Worm (Caenorhabditis elegans) whole organism, early embryonic: Measurements from ENCODE around the gene kin-9.

Source experiments
- B0310.2 ChIP-seq: sonication (generic microtip); optimal IDR thresholded peaks from 2 replicates; lab custom pipeline; 2016; ENCODE audit warnings: mild to moderate bottlenecking, missing genetic modification characterization, missing compliant biosample characterization
- F13C5.2 ChIP-seq: sonication (generic microtip); optimal IDR thresholded peaks from 2 replicates; lab custom pipeline; 2017; ENCODE audit warnings: mild to moderate bottlenecking, missing genetic modification characterization, inconsistent platforms, missing compliant biosample characterization
- aly-1 ChIP-seq: sonication (generic microtip); optimal IDR thresholded peaks from 2 replicates; lab custom pipeline; 2016; ENCODE audit warnings: missing genetic modification characterization, missing compliant biosample characterization
- ama-1 ChIP-seq: fragments of 150-350 bp; optimal IDR thresholded peaks from 2 replicates; lab custom pipeline; 2014
- ceh-13 ChIP-seq: fragments of 200-800 bp; sonication (Bioruptor generic); optimal IDR thresholded peaks from 2 replicates; lab custom pipeline; 2018; ENCODE audit warnings: mild to moderate bottlenecking, missing genetic modification characterization, missing compliant biosample characterization
- ceh-36 ChIP-seq: sonication (generic microtip); optimal IDR thresholded peaks from 2 replicates; lab custom pipeline; 2016; ENCODE audit warnings: missing genetic modification characterization, inconsistent platforms, missing compliant biosample characterization
- ets-7 ChIP-seq: sonication (generic microtip); optimal IDR thresholded peaks from 2 replicates; lab custom pipeline; 2016; ENCODE audit warnings: missing genotype, missing genetic modification characterization, missing compliant biosample characterization
- flt-1 ChIP-seq: fragments of 200-800 bp; sonication (Bioruptor generic); IDR thresholded peaks from 2 replicates; pipeline ENCODE4 v1.3.6; 2022; ENCODE audit warnings: missing genetic modification characterization, missing compliant biosample characterization
- hmbx-1 ChIP-seq: sonication (generic microtip); optimal IDR thresholded peaks from 2 replicates; lab custom pipeline; 2016; ENCODE audit warnings: mild to moderate bottlenecking, missing genetic modification characterization, missing compliant biosample characterization
- hmg-4 ChIP-seq: fragments of 200-800 bp; sonication (Bioruptor generic); optimal IDR thresholded peaks from 2 replicates; lab custom pipeline; 2018; ENCODE audit warnings: mild to moderate bottlenecking, missing genetic modification characterization, missing compliant biosample characterization
- hnd-1 ChIP-seq: sonication (generic microtip); optimal IDR thresholded peaks from 2 replicates; lab custom pipeline; 2016; ENCODE audit warnings: missing genetic modification characterization, missing compliant biosample characterization
- pes-1 ChIP-seq: fragments of 200-800 bp; sonication (Bioruptor generic); IDR thresholded peaks from 2 replicates; pipeline ENCODE4 v1.3.6; 2022; ENCODE audit warnings: missing genetic modification reagents, missing genetic modification characterization, missing compliant biosample characterization
- scrt-1 ChIP-seq: fragments of 200-800 bp; sonication (Bioruptor generic); IDR thresholded peaks from 2 replicates; pipeline ENCODE4 v1.3.6; 2022; ENCODE audit warnings: missing genetic modification characterization, missing compliant biosample characterization
- sea-1 ChIP-seq: fragments of 200-800 bp; sonication (Bioruptor generic); conservative IDR thresholded peaks from 2 replicates; pipeline ENCODE4 v1.3.6; 2022; ENCODE audit warnings: missing genetic modification characterization, missing compliant biosample characterization
- tbx-11 ChIP-seq: fragments of 200-800 bp; sonication (Bioruptor generic); IDR thresholded peaks from 2 replicates; pipeline ENCODE4 v1.3.6; 2022; ENCODE audit warnings: missing genetic modification characterization, missing compliant biosample characterization
- tbx-37 ChIP-seq: fragments of 200-800 bp; sonication (Bioruptor generic); conservative IDR thresholded peaks from 2 replicates; pipeline ENCODE4 v1.3.6; 2022; ENCODE audit warnings: missing genetic modification reagents, missing genetic modification characterization, missing compliant biosample characterization
- tra-4 ChIP-seq: sonication (generic microtip); optimal IDR thresholded peaks from 2 replicates; lab custom pipeline; 2017; ENCODE audit warnings: missing genetic modification characterization, missing compliant biosample characterization

Gene kin-9

DNA sequence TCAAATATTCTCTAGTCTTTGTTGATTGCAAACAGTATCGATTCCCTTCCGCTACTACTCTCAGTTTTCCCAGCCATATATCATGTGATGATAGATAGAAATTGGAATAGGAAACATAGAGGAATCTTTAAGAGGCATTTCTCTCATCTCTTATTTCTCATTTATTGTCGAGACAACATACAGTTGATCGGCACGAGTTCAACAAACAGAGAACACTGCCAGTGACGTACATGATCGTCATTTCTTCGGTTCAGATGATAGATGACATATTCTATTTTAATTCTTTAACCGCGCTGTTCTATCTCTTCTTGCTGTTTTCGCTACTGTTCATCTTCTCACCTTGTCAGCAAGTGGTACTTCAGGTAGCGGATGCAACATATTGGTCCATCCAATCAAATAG is 42.7 kb downstream of the kin-9 start:
- TF ChIP-seq ceh-36 (tag; lab: Kevin White, UChicago) = no peak
- no peak for TF ChIP-seq pes-1
- no peak for TF ChIP-seq B0310.2 (tag; lab: Kevin White, UChicago)
- TF ChIP-seq F13C5.2 (tag; lab: Kevin White, UChicago) = no peak
- TF ChIP-seq aly-1 (tag; lab: Kevin White, UChicago) = no peak
- no peak for TF ChIP-seq scrt-1 (GFP tag; lab: Robert Waterston, UW)
- no peak for TF ChIP-seq hmbx-1 (tag; lab: Kevin White, UChicago)

DNA sequence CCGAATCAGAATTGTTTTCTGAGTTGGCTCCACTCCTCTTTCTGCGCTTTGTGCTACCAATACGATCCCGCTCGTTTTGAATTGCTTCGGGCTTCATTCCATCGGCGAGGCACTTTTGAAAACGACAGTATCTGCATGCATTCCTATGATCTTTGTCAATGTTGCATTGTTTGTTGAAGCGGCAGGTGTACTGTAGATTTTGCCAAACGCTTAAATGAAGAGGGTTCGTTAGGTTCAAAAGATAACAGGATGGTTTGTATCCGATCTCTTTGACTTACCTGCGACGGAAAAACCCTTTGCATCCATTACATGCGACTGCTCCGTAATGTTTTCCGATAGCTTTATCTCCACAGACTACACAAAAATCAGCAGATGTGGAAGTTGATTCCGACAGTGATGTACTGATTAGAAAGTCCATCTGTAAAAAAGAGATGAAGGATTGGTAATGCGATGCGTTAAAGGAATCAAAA is 43.3 kb downstream of the kin-9 start, which contains the start of gene nhr-14:
nhr-14 (minus strand) TSS at position 420 of the 470 bp plus-strand sequence.
- no peak for TF ChIP-seq ceh-36 (tag; lab: Kevin White, UChicago)
- TF ChIP-seq flt-1 (GFP tag; lab: Robert Waterston, UW) = no peak
- no peak for TF ChIP-seq pes-1
- no peak for TF ChIP-seq aly-1 (tag; lab: Kevin White, UChicago)
- TF ChIP-seq tra-4 (tag; lab: Kevin White, UChicago) = no peak
- TF ChIP-seq F13C5.2 (tag; lab: Kevin White, UChicago) = no peak
- no peak for TF ChIP-seq sea-1 (GFP tag; lab: Robert Waterston, UW)
- no peak for TF ChIP-seq hmg-4 (GFP tag; lab: Kevin White, UChicago)
- TF ChIP-seq tbx-37 (GFP tag; lab: Robert Waterston, UW) = no peak
- TF ChIP-seq hmbx-1 (tag; lab: Kevin White, UChicago) = no peak
- no peak for TF ChIP-seq scrt-1 (GFP tag; lab: Robert Waterston, UW)
- no peak for TF ChIP-seq ama-1
- no peak for TF ChIP-seq tbx-11 (GFP tag; lab: Robert Waterston, UW)
- no peak for TF ChIP-seq B0310.2 (tag; lab: Kevin White, UChicago)
- no peak for TF ChIP-seq ceh-13 (GFP tag; lab: Kevin White, UChicago)
- TF ChIP-seq hnd-1 (tag; lab: Kevin White, UChicago) = no peak

DNA sequence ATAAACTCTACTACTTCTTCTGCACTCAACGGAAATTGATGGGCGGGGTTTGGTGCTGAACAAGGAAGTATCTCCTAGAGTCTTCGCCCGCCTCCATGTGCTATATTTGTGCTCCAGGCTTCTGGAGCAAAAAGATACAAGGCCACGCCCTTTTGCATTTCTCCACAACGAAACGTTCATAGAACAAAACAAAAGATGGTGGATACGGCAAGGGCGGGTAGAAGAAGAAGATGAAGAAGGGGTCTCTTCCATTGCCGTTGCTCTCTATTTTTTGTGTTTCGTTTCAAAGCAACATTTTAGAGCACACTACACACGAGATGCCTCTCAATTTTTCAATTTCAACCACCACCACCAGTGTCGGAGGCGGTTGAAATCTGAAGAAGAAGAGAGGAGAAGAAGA is 43.8 kb downstream of the kin-9 start:
- no peak for TF ChIP-seq tbx-37 (GFP tag; lab: Robert Waterston, UW)
- no peak for TF ChIP-seq ceh-36 (tag; lab: Kevin White, UChicago)
- TF ChIP-seq B0310.2 (tag; lab: Kevin White, UChicago) = no peak
- no peak for TF ChIP-seq F13C5.2 (tag; lab: Kevin White, UChicago)
- TF ChIP-seq ama-1 = no peak
- TF ChIP-seq pes-1 = no peak
- no peak for TF ChIP-seq tbx-11 (GFP tag; lab: Robert Waterston, UW)
- no peak for TF ChIP-seq scrt-1 (GFP tag; lab: Robert Waterston, UW)
- TF ChIP-seq hnd-1 (tag; lab: Kevin White, UChicago) = no peak
- TF ChIP-seq ets-7 (tag; lab: Kevin White, UChicago) = no peak
- no peak for TF ChIP-seq hmbx-1 (tag; lab: Kevin White, UChicago)

DNA sequence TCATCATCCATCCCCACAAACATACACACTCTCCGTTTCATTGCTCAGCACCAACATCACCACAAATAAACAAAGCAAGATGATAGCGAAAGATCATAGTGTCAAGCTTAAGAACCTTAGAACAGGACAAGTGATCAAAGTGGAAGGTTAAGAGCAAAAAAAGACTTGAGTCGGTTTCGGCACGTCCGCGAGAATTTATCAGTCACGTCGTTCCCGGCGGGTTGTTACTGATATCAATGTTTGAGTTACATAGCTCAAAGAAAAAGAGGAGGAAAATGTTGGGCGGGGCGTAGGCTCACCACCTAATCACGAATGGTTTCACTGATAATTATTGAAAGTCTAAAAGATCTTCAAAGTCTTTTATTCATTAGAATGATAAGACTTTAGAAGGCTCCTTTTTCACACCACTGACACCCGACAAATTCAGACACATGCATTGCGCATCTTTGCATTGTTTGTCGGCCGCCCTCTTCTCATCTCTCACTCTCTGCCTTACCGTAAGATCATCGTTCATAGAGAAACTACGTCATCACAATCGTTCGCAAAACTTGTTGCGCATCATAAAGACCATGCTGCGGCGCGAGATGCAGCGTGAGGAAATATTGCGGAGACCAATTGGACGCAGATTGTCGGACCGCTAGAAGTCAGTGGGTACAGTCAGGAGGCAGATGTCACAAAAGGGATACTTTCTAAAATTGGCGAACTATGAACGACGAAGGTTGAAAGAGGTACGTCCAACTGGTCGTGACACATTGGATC is 44.8 kb downstream of the kin-9 start:
- TF ChIP-seq tbx-11 (GFP tag; lab: Robert Waterston, UW) (no peak), tbx-37 (GFP tag; lab: Robert Waterston, UW) (no peak), aly-1 (tag; lab: Kevin White, UChicago) (no peak), hnd-1 (tag; lab: Kevin White, UChicago) (no peak), ceh-13 (GFP tag; lab: Kevin White, UChicago) (no peak), ama-1 (no peak), hmg-4 (GFP tag; lab: Kevin White, UChicago) (no peak), flt-1 (GFP tag; lab: Robert Waterston, UW) (no peak), ets-7 (tag; lab: Kevin White, UChicago) (no peak), tra-4 (tag; lab: Kevin White, UChicago) (no peak), sea-1 (GFP tag; lab: Robert Waterston, UW) (no peak), hmbx-1 (tag; lab: Kevin White, UChicago) (no peak), scrt-1 (GFP tag; lab: Robert Waterston, UW) (no peak), ceh-36 (tag; lab: Kevin White, UChicago) (no peak), pes-1 (no peak), B0310.2 (tag; lab: Kevin White, UChicago) (no peak)

DNA sequence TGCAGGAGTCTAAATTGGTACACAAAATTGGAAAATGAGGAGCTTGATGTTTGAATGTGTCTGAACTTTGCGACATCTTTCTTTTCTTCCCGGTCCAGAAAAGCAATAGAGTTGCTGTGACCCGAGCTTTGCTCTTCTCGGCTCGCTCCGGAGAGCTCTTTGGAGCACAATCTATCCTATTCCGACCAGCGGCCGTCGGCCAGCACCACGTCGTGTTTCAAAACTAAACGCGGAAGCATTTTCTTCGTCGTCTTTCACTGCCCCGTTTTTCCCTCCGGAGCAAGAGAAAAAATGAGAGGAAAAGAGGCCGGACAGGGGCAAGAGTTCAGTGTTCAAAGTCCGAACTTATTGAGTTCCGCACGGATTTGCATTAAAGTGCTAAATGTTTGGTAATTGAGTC is 46.6 kb downstream of the kin-9 start:
- TF ChIP-seq hmg-4 (GFP tag; lab: Kevin White, UChicago) (no peak), scrt-1 (GFP tag; lab: Robert Waterston, UW) (no peak), ceh-13 (GFP tag; lab: Kevin White, UChicago) (no peak), flt-1 (GFP tag; lab: Robert Waterston, UW) (no peak), pes-1 (no peak), tbx-37 (GFP tag; lab: Robert Waterston, UW) (no peak)

DNA sequence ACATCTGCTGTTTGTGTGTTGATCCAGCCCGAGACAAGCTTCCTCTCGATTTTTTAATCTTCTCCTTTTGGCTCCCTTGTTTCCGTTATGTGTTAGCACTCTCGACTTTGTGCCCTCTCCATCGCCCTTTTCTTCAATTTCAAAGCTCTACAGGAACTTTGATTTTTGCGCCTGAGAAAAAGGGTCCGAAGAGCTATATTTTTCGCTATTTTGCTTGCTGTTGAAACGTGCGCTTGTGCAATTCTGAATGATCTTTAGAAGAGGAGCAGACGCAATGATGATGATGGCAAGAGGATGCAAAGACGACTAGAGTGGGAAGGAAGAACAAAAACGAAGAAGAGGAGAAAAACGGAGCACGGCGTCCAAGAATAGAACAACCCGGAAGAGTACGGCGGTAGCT is 49.3 kb downstream of the kin-9 start:
- TF ChIP-seq F13C5.2 (tag; lab: Kevin White, UChicago) (no peak), tbx-37 (GFP tag; lab: Robert Waterston, UW) (no peak)

DNA sequence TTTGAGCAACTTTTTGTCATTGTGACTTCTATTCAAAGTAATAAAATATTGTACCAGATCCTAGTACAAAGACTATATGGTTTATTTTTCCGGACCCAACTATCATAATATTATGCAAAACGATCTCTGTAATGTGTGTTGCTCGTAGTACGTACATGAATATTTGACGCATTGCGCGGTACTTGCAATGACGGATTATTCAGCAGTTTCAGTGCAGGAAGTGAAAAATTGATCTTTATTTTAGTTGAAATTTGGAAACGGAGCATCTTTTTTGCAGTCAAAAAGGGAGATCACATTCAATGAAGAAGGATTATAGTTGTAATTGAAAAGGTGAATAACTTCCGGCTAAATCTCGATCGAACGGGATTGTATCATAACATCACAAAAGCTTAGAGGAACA is 51.5 kb downstream of the kin-9 start:
- TF ChIP-seq tbx-11 (GFP tag; lab: Robert Waterston, UW) = no peak

DNA sequence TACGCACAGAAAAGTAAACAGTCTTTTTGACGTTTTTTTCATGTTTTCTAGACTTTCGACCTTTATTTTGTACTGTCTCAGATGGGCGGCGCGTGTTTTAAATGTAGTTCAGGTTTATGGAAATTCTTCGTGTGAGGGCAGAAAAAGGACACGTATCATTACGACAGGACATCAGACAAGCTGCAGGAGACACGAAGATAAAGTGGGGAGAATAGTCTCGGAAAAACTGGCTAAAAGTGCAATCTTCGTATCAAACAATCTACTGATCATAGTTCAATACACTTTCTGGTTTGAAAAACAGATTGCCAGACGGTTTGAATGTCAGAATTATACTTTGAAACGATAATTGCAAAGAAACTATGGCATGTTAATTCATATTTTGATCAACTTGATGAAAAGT is 52.9 kb downstream of the kin-9 start:
- TF ChIP-seq aly-1 (tag; lab: Kevin White, UChicago) (no peak), sea-1 (GFP tag; lab: Robert Waterston, UW) (no peak), ceh-13 (GFP tag; lab: Kevin White, UChicago) (no peak), B0310.2 (tag; lab: Kevin White, UChicago) (no peak)
